Worm (Caenorhabditis elegans) whole organism, L1 larva: ENCODE results near the gene Y17G7B.23.

Experiments used
- C16A3.4 ChIP-seq: fragments of 150-350 bp; optimal IDR thresholded peaks from 2 replicates; lab custom pipeline; 2014; ENCODE audit warnings: missing biosample characterization, missing genetic modification characterization
- C34B4.2 ChIP-seq: sonication (generic microtip); optimal IDR thresholded peaks from 2 replicates; lab custom pipeline; 2017; ENCODE audit warnings: mild to moderate bottlenecking, missing genetic modification characterization, missing compliant biosample characterization
- Y116A8C.19 ChIP-seq: sonication (generic microtip); optimal IDR thresholded peaks from 2 replicates; lab custom pipeline; 2016; ENCODE audit warnings: missing compliant biosample characterization, missing genetic modification characterization, borderline replicate concordance
- ama-1 ChIP-seq: fragments of 150-350 bp; optimal IDR thresholded peaks from 2 replicates; lab custom pipeline; 2014
- ces-1 ChIP-seq: fragments of 150-350 bp; optimal IDR thresholded peaks from 2 replicates; lab custom pipeline; 2014; ENCODE audit warnings: missing biosample characterization, missing genetic modification reagents, missing genetic modification characterization
- dpl-1 ChIP-seq, 3 experiments: fragments of 150-350 bp in 2 of 3; sonication (generic microtip) in 1 of 3; optimal IDR thresholded peaks; 2 replicates each; lab custom pipeline; 2014 to 2017; ENCODE audit warnings: missing biosample characterization in 3 of 3, missing genetic modification characterization in 3 of 3, missing genetic modification reagents in 3 of 3
- dsc-1 ChIP-seq: sonication (generic microtip); optimal IDR thresholded peaks from 2 replicates; lab custom pipeline; 2016; ENCODE audit warnings: mild to moderate bottlenecking, missing genetic modification characterization, missing compliant biosample characterization
- efl-1 ChIP-seq, 4 experiments: fragments of 150-350 bp; optimal IDR thresholded peaks in 3 of 4; peaks in 1 of 4; 1 replicate in 1 of 4; 2 replicates in 3 of 4; lab custom pipeline; 2014; ENCODE audit warnings: missing biosample characterization in 2 of 4, missing genetic modification characterization in 2 of 4, missing genetic modification reagents in 2 of 4
- efl-3 ChIP-seq: fragments of 200-800 bp; sonication (Bioruptor generic); optimal IDR thresholded peaks from 2 replicates; lab custom pipeline; 2018; ENCODE audit warnings: mild to moderate bottlenecking, missing genetic modification characterization, missing compliant biosample characterization
- egl-13 ChIP-seq: sonication (generic microtip); optimal IDR thresholded peaks from 2 replicates; lab custom pipeline; 2016; ENCODE audit warnings: missing genotype, missing genetic modification reagents, missing genetic modification characterization, missing compliant biosample characterization
- elt-3 ChIP-seq, 6 experiments: fragments of 150-350 bp in 1 of 6; sonication (generic microtip); optimal IDR thresholded peaks; 2 replicates each; lab custom pipeline; 2017 to 2018; ENCODE audit warnings: missing biosample characterization in 6 of 6, missing genetic modification characterization in 6 of 6, inconsistent platforms in 1 of 6
- ets-5 ChIP-seq: fragments of 200-800 bp; sonication (Bioruptor generic); IDR thresholded peaks from 2 replicates; pipeline ENCODE4 v1.3.6; 2022; ENCODE audit warnings: missing genetic modification characterization, missing compliant biosample characterization
- fkh-4 ChIP-seq: sonication (generic microtip); optimal IDR thresholded peaks from 2 replicates; lab custom pipeline; 2016; ENCODE audit warnings: missing compliant biosample characterization, missing genetic modification characterization, borderline replicate concordance
- fos-1 ChIP-seq: fragments of 150-350 bp; optimal IDR thresholded peaks from 2 replicates; lab custom pipeline; 2014; ENCODE audit warnings: missing biosample characterization, missing genetic modification characterization
- grh-1 ChIP-seq: fragments of 200-800 bp; sonication (Bioruptor generic); IDR thresholded peaks from 2 replicates; pipeline ENCODE4 v1.3.6; 2022; ENCODE audit warnings: missing genetic modification reagents, missing genetic modification characterization, missing compliant biosample characterization
- hpl-2 ChIP-seq: fragments of 150-350 bp; optimal IDR thresholded peaks from 2 replicates; lab custom pipeline; 2014; ENCODE audit warnings: missing biosample characterization, missing genetic modification reagents, missing genetic modification characterization
- irx-1 ChIP-seq: sonication (generic microtip); optimal IDR thresholded peaks from 2 replicates; lab custom pipeline; 2016; ENCODE audit warnings: missing genetic modification characterization, missing compliant biosample characterization
- isw-1 ChIP-seq: fragments of 200-800 bp; sonication (Bioruptor generic); IDR thresholded peaks from 2 replicates; pipeline ENCODE4 v1.3.6; 2022; ENCODE audit warnings: missing genetic modification characterization, missing compliant biosample characterization
- jun-1 ChIP-seq: fragments of 150-350 bp; optimal IDR thresholded peaks from 2 replicates; lab custom pipeline; 2014; ENCODE audit warnings: missing biosample characterization, missing genetic modification reagents, missing genetic modification characterization
- lin-13 ChIP-seq: fragments of 150-350 bp; optimal IDR thresholded peaks from 2 replicates; lab custom pipeline; 2014; ENCODE audit warnings: missing biosample characterization, missing genetic modification reagents, missing genetic modification characterization
- lin-14 ChIP-seq: fragments of 200-800 bp; sonication (Bioruptor generic); optimal IDR thresholded peaks from 2 replicates; lab custom pipeline; 2018; ENCODE audit warnings: mild to moderate bottlenecking, missing genetic modification characterization, moderate library complexity, missing compliant biosample characterization
- lin-15B ChIP-seq: fragments of 150-350 bp; sonication (generic microtip); optimal IDR thresholded peaks from 3 replicates; lab custom pipeline; 2014; ENCODE audit warnings: missing biosample characterization, missing genetic modification characterization
- lin-35 ChIP-seq, 2 experiments: fragments of 150-350 bp; optimal IDR thresholded peaks; 2 replicates each; lab custom pipeline; 2014; ENCODE audit warnings: missing biosample characterization in 2 of 2, missing genetic modification characterization in 2 of 2, missing genetic modification reagents in 2 of 2
- lsy-2 ChIP-seq, 2 experiments: fragments of 150-350 bp; optimal IDR thresholded peaks; 2 replicates each; lab custom pipeline; 2014; ENCODE audit warnings: missing biosample characterization in 2 of 2, missing genetic modification characterization in 2 of 2
- mab-9 ChIP-seq: fragments of 200-800 bp; sonication (Bioruptor generic); IDR thresholded peaks from 2 replicates; pipeline ENCODE4 v1.3.6; 2022; ENCODE audit warnings: missing genetic modification reagents, missing genetic modification characterization, missing compliant biosample characterization
- mdl-1 ChIP-seq, 2 experiments: fragments of 150-350 bp; optimal IDR thresholded peaks; 2 replicates each; lab custom pipeline; 2014 to 2017; ENCODE audit warnings: missing biosample characterization in 2 of 2, missing genetic modification characterization in 2 of 2, inconsistent platforms in 1 of 2
- mef-2 ChIP-seq: fragments of 150-350 bp; optimal IDR thresholded peaks from 2 replicates; lab custom pipeline; 2014; ENCODE audit warnings: missing biosample characterization, missing genetic modification characterization
- mep-1 ChIP-seq: fragments of 150-350 bp; optimal IDR thresholded peaks from 2 replicates; lab custom pipeline; 2014; ENCODE audit warnings: missing biosample characterization, missing genetic modification characterization
- nhr-11 ChIP-seq: fragments of 150-350 bp; optimal IDR thresholded peaks from 2 replicates; lab custom pipeline; 2014; ENCODE audit warnings: missing biosample characterization, missing genetic modification characterization
- nhr-12 ChIP-seq: sonication (generic microtip); optimal IDR thresholded peaks from 2 replicates; lab custom pipeline; 2017; ENCODE audit warnings: missing biosample characterization, missing genetic modification characterization
- nhr-237 ChIP-seq: fragments of 150-350 bp; optimal IDR thresholded peaks from 2 replicates; lab custom pipeline; 2014; ENCODE audit warnings: missing biosample characterization, missing genetic modification characterization
- nhr-47 ChIP-seq: sonication (generic microtip); optimal IDR thresholded peaks from 2 replicates; lab custom pipeline; 2016; ENCODE audit warnings: mild to moderate bottlenecking, missing genetic modification characterization, moderate library complexity, missing compliant biosample characterization
- nhr-71 ChIP-seq: sonication (generic microtip); optimal IDR thresholded peaks from 2 replicates; lab custom pipeline; 2016; ENCODE audit warnings: mild to moderate bottlenecking, missing genetic modification characterization, moderate library complexity, missing compliant biosample characterization
- nhr-76 ChIP-seq: sonication (generic microtip); optimal IDR thresholded peaks from 2 replicates; lab custom pipeline; 2017; ENCODE audit warnings: missing biosample characterization, missing genetic modification characterization
- nhr-77 ChIP-seq: fragments of 150-350 bp; optimal IDR thresholded peaks from 2 replicates; lab custom pipeline; 2014; ENCODE audit warnings: missing biosample characterization, missing genetic modification characterization
- nhr-84 ChIP-seq: sonication (generic microtip); optimal IDR thresholded peaks from 2 replicates; lab custom pipeline; 2017; ENCODE audit warnings: missing biosample characterization, missing genetic modification characterization
- nhr-85 ChIP-seq: sonication (generic microtip); peaks from one replicate; lab custom pipeline; 2016; ENCODE audit warnings: missing genetic modification characterization, inconsistent platforms, missing compliant biosample characterization
- nhr-90 ChIP-seq: sonication (generic microtip); optimal IDR thresholded peaks from 2 replicates; lab custom pipeline; 2016; ENCODE audit warnings: mild to moderate bottlenecking, missing genetic modification characterization, missing compliant biosample characterization; ENCODE audit not compliant: poor library complexity
- pax-3 ChIP-seq: fragments of 200-800 bp; sonication (Bioruptor generic); optimal IDR thresholded peaks from 2 replicates; lab custom pipeline; 2018; ENCODE audit warnings: mild to moderate bottlenecking, missing genetic modification characterization, moderate library complexity, missing compliant biosample characterization
- pqm-1 ChIP-seq: sonication (generic microtip); optimal IDR thresholded peaks from 3 replicates; lab custom pipeline; 2017; ENCODE audit warnings: missing biosample characterization, missing genetic modification characterization
- skn-1 ChIP-seq: fragments of 150-350 bp; optimal IDR thresholded peaks from 2 replicates; lab custom pipeline; 2014; ENCODE audit warnings: missing biosample characterization, missing genetic modification characterization
- snpc-4 ChIP-seq: fragments of 150-350 bp; optimal IDR thresholded peaks from 2 replicates; lab custom pipeline; 2014; ENCODE audit warnings: missing biosample characterization, missing genetic modification characterization
- snu-23 ChIP-seq: sonication (generic microtip); optimal IDR thresholded peaks from 2 replicates; lab custom pipeline; 2016; ENCODE audit warnings: missing genetic modification characterization, missing compliant biosample characterization
- sptf-1 ChIP-seq: fragments of 150-350 bp; optimal IDR thresholded peaks from 2 replicates; lab custom pipeline; 2014; ENCODE audit warnings: missing biosample characterization, missing genetic modification characterization
- sup-37 ChIP-seq: fragments of 200-800 bp; sonication (Bioruptor generic); optimal IDR thresholded peaks from 2 replicates; lab custom pipeline; 2018; ENCODE audit warnings: mild to moderate bottlenecking, missing genetic modification characterization, missing compliant biosample characterization
- swsn-7 ChIP-seq: sonication (generic microtip); optimal IDR thresholded peaks from 2 replicates; lab custom pipeline; 2016; ENCODE audit warnings: missing genetic modification characterization, missing compliant biosample characterization
- tbx-2 ChIP-seq: sonication (generic microtip); optimal IDR thresholded peaks from 2 replicates; lab custom pipeline; 2016; ENCODE audit warnings: missing genetic modification characterization, missing compliant biosample characterization
- unc-130 ChIP-seq: fragments of 150-350 bp; optimal IDR thresholded peaks from 2 replicates; lab custom pipeline; 2017; ENCODE audit warnings: missing biosample characterization, missing genetic modification characterization, inconsistent platforms
- unc-30 ChIP-seq: sonication (generic microtip); optimal IDR thresholded peaks from 2 replicates; lab custom pipeline; 2017; ENCODE audit warnings: missing biosample characterization, missing genetic modification characterization
- unc-98 ChIP-seq: fragments of 200-800 bp; sonication (Bioruptor generic); IDR thresholded peaks from 2 replicates; pipeline ENCODE4 v1.3.6; 2022; ENCODE audit warnings: missing genetic modification characterization, missing compliant biosample characterization
- xbp-1 ChIP-seq: sonication (generic microtip); optimal IDR thresholded peaks from 2 replicates; lab custom pipeline; 2016; ENCODE audit warnings: missing genetic modification characterization, missing compliant biosample characterization
- ztf-11 ChIP-seq, 2 experiments: sonication (generic microtip); optimal IDR thresholded peaks; 2 replicates each; lab custom pipeline; 2016 to 2017; ENCODE audit warnings: missing genetic modification characterization in 2 of 2, missing biosample characterization in 1 of 2, missing compliant biosample characterization in 1 of 2
- ztf-4 ChIP-seq: fragments of 150-350 bp; optimal IDR thresholded peaks from 2 replicates; lab custom pipeline; 2014; ENCODE audit warnings: missing biosample characterization, missing genetic modification characterization

The Y17G7B.23 gene

DNA sequence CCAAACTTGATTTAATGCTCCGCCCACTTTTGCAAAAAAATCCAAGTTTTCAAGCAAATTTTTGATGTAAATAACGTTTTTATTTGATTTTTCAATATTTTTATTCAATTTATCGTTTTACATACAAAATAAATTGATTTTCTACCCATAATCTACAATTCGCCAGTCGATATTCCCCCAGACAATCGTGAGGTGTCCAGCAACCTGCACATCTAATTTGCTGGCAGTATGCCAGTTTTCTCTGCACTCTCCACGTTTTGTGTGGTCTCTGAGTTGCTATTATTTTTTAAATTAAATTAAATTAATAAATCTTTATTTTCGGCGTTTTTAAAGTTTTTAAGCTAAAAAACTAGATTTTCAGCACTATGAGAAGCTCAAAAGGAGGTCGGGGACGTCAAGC lies 18.9 kb upstream of the Y17G7B.23 start (continued):
- TF ChIP-seq dsc-1 (peak; percentile 84), C16A3.4 (tag; lab: Kevin White, UChicago) (peak; percentile 81), sptf-1 (tag; lab: Kevin White, UChicago) (no peak), fos-1 (tag; lab: Kevin White, UChicago) (peak; percentile 66), sup-37 (GFP tag; lab: Kevin White, UChicago) (no peak), nhr-47 (tag; lab: Kevin White, UChicago) (peak; percentile 94), jun-1 (peak; percentile 71), nhr-12 (tag; lab: Kevin White, UChicago) (no peak), mef-2 (tag; lab: Kevin White, UChicago) (peak; percentile 29), elt-3 (tag; optimal IDR thresholded peaks at IDR 0.05; lab: Kevin White, UChicago) (peak in 4 of 6 experiments; percentile 27 to 82 (median 53)), nhr-77 (tag; lab: Kevin White, UChicago) (peak; percentile 61), lsy-2 (tag; optimal IDR thresholded peaks at IDR 0.05; lab: Kevin White, UChicago) (peak; percentile 93 to 94), unc-98 (GFP tag; lab: Robert Waterston, UW) (peak; percentile 22; the same call in 1 of the 2 replicates), mdl-1 (tag; optimal IDR thresholded peaks at IDR 0.05; lab: Kevin White, UChicago) (peak in 1 of 2 experiments; percentile 80), Y116A8C.19 (no peak), skn-1 (tag; lab: Kevin White, UChicago) (peak; percentile 80), mep-1 (peak; percentile 93), swsn-7 (tag; lab: Kevin White, UChicago) (peak; percentile 87), pax-3 (tag; lab: Kevin White, UChicago) (peak; percentile 87), nhr-85 (tag; lab: Kevin White, UChicago) (peak; percentile 91), ama-1 (no peak), dpl-1 (GFP tag; optimal IDR thresholded peaks at IDR 0.05; lab: Kevin White, UChicago) (peak; percentile 68 to 79 (median 79)), lin-13 (peak; percentile 86), egl-13 (tag; lab: Kevin White, UChicago) (peak; percentile 91), efl-3 (GFP tag; lab: Kevin White, UChicago) (peak; percentile 47), xbp-1 (tag; lab: Kevin White, UChicago) (peak; percentile 92), nhr-11 (tag; lab: Kevin White, UChicago) (peak; percentile 90), mab-9 (GFP tag; lab: Robert Waterston, UW) (peak; percentile 80), ces-1 (peak; percentile 77), lin-15B (tag; lab: Kevin White, UChicago) (peak; percentile 87), nhr-90 (tag; lab: Kevin White, UChicago) (peak; percentile 95), snpc-4 (tag; lab: Kevin White, UChicago) (no peak), grh-1 (GFP tag; lab: Robert Waterston, UW) (peak; percentile 75), ztf-11 (tag; optimal IDR thresholded peaks at IDR 0.05; lab: Kevin White, UChicago) (peak in 1 of 2 experiments; percentile 87), unc-130 (tag; lab: Kevin White, UChicago) (peak; percentile 95), isw-1 (peak; percentile 88), unc-30 (no peak), irx-1 (tag; lab: Kevin White, UChicago) (peak; percentile 33), C34B4.2 (tag; lab: Kevin White, UChicago) (no peak), nhr-237 (peak; percentile 57), nhr-71 (tag; lab: Kevin White, UChicago) (peak; percentile 94), ztf-4 (peak; percentile 78), hpl-2 (GFP tag; lab: Kevin White, UChicago) (no peak), pqm-1 (tag; lab: Kevin White, UChicago) (no peak), nhr-84 (tag; lab: Kevin White, UChicago) (no peak), lin-14 (GFP tag; lab: Kevin White, UChicago) (peak; percentile 95), snu-23 (GFP tag; lab: Kevin White, UChicago) (peak; percentile 90), efl-1 (optimal IDR thresholded peaks at IDR 0.05; lab: Kevin White, UChicago) (peak; percentile 83 to 90), efl-1 (GFP tag; optimal IDR thresholded peaks at IDR 0.05 in 1 of 2; lab: Kevin White, UChicago) (peak; percentile 69 to 97), lin-35 (GFP tag; optimal IDR thresholded peaks at IDR 0.05; lab: Kevin White, UChicago) (peak; percentile 72 to 83), tbx-2 (tag; lab: Kevin White, UChicago) (peak; percentile 89), fkh-4 (tag; lab: Kevin White, UChicago) (peak; percentile 53), ets-5 (GFP tag; lab: Robert Waterston, UW) (no peak), nhr-76 (tag; lab: Kevin White, UChicago) (no peak)
